Fruit fly (Drosophila melanogaster): ENCODE data around the gene kumpel.

kumpel gene

DNA sequence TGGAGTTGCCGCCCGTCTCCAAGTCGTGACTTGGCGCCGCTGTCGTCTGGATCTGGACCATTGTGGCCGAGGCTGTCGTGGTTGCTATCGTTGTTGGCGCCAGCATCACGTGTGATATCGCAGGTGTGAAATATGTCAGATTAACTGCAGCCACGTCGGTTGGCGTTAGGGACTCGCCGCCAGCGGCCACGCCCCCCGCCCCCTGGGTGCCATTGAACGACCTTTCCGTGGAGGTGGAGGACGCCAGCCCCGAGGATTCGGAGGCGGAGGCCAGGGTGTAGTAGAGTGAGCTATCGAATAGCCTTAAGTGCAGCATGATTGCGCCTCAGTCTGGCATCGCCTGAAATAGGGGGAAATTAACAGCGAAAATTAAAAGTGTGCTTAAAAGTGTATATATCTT, 34.5 kb downstream of the kumpel start:
- TF ChIP-seq CG17612 (GFP tag; IDR thresholded peaks at IDR 0.05) (no peak), CG11456 (GFP tag; IDR thresholded peaks at IDR 0.05) (0 out of 3 replicates have a peak, but pooled peaks have one; percentile 32), ken (GFP tag; IDR thresholded peaks at IDR 0.05) (0 out of 3 replicates have a peak, but pooled peaks have one; percentile 20), pan (optimal IDR thresholded peaks at IDR 0.05) (no peak), pan (GFP tag; optimal IDR thresholded peaks at IDR 0.05 in 1 of 2, IDR thresholded peaks at IDR 0.05 in 1 of 2) (peak in 1 of 2 experiments; percentile 13), dysf (GFP tag; IDR thresholded peaks at IDR 0.05) (0 out of 3 replicates have a peak, but pooled peaks have one; percentile 12), Hr39 (optimal IDR thresholded peaks at IDR 0.05) (peak; percentile 69), CG12744 (GFP tag; optimal IDR thresholded peaks at IDR 0.05) (no peak)

DNA sequence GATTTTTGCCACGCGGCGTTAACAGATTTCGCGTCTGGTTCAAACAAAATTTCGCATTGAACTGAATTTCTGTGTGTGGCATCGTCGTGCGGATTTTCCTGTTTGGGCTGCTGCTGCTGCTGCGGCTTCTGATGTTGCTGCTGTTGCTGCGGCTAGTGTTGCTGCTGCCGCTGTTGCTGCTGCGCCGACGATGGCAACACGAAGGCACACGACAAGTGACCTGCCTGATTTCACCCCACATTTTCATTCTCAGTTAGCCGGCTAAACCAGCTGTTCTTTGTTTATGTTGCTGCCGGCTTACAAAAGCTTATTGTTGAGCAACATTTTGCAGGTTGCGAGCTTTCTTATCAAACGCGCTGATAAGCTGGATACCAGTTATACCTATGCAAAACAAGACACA, 49.3 kb downstream of the kumpel start, which contains the start of gene CCAP-R:
Gene CCAP-R, minus strand, starts transcription at position 179 of the 400 bp plus-strand sequence.
- TF ChIP-seq CG13287 (GFP tag; IDR thresholded peaks at IDR 0.05; ENCODE audit: partially characterized antibody), result peak; percentile 19; the same call in 1 of the 2 replicates
- no peak for TF ChIP-seq Ets97D (GFP tag; optimal IDR thresholded peaks at IDR 0.05)
- TF ChIP-seq crp (GFP tag; optimal IDR thresholded peaks at IDR 0.05), result peak in 1 of 2 experiments; percentile 26
- peak; percentile 99 for TF ChIP-seq CG11504 (tag; optimal IDR thresholded peaks at IDR 0.05)
- TF ChIP-seq CG6791 (GFP tag; IDR thresholded peaks at IDR 0.05; ENCODE audit: partially characterized antibody), result no peak
- TF ChIP-seq Mes4 (GFP tag; optimal IDR thresholded peaks at IDR 0.05), result no peak
- 0 out of 2 replicates have a peak, but pooled peaks have one; percentile 51 for TF ChIP-seq Adf1 (GFP tag; IDR thresholded peaks at IDR 0.05)
- peak; percentile 82 for TF ChIP-seq Deaf1 (tag; optimal IDR thresholded peaks at IDR 0.05)
- no peak for TF ChIP-seq Fer3 (tag; optimal IDR thresholded peaks at IDR 0.05)
- TF ChIP-seq en (GFP tag; optimal IDR thresholded peaks at IDR 0.05), result no peak
- no peak for TF ChIP-seq vnd (GFP tag; IDR thresholded peaks at IDR 0.05; ENCODE audit: partially characterized antibody)
- TF ChIP-seq Oli (tag; optimal IDR thresholded peaks at IDR 0.05), result no peak

DNA sequence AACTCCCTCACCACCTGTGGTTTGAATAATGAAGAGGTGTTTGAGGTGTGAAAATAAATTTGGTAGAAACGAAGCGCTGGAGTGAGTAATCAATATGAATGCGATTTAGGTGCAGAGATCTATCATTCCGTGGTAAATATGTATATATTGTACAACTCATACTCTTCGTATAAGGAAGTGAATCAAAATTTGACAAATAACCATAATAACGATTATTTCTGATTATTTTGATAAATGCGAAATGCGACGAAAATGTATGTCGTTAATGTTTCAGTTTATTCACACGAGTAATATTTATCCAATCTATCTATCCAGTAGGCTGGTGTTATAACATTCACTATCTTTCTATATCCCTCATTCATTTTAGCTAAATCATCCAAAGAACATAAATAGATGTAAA, 52.2 kb downstream of the kumpel start, which contains the start of gene CG14540:
Gene CG14540, plus strand, starts transcription at position 301 of the 400 bp plus-strand sequence.
- no peak for TF ChIP-seq Jarid2 (GFP tag; optimal IDR thresholded peaks at IDR 0.05)
- no peak for TF ChIP-seq CG6791 (GFP tag; IDR thresholded peaks at IDR 0.05; ENCODE audit: partially characterized antibody)
- TF ChIP-seq Abd-B (GFP tag; optimal IDR thresholded peaks at IDR 0.05), result no peak

DNA sequence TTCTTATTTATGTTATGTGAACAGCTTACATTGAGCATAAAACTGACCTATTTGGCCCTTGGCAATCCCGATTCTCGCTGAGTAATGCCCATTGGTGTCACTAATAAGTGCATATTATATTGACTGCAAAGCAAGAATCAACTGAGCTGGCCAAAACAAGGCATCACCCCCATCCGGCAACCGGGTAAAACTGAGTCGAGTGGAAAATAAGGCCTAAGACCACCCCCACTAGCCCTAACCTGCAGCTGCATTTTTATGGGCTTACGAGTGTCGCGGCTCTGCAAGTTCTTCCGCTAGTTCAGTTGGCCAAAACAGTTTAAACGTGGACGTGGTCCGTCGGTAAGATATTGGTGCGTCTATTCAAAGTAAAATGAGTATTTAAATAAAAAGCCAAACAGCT, 54.9 kb downstream of the kumpel start, which contains the start of gene boss:
Gene boss, plus strand, starts transcription at position 301 of the 400 bp plus-strand sequence.
- no peak for TF ChIP-seq CG10366 (GFP tag; IDR thresholded peaks at IDR 0.05)
- peak; percentile 69 for TF ChIP-seq Ets65A (GFP tag)

DNA sequence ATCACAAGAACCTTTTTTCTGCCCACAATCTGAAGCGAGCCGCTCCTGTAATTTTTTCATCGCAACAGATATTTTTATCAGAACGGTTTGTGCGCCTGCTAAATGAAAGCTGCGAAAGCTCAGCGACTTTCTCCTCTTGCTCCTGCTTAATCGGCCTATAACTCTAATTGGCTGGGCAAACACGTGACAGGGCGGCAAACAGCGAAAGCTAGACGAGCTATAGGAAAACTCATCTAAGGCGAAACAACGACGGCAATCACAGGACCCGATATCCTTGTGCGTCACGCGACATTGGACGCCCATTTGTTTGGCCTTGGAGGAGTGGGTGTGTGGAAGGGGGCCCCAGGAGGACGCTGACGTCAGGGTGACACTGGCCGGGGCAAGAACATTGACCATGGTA, 60.1 kb downstream of the kumpel start:
- TF ChIP-seq CG18599 (GFP tag; optimal IDR thresholded peaks at IDR 0.05) (peak; percentile 24), caup (GFP tag; optimal IDR thresholded peaks at IDR 0.05; ENCODE audit: severe bottlenecking) (no peak), CG11723 (GFP tag; optimal IDR thresholded peaks at IDR 0.05) (no peak), Ets65A (GFP tag) (peak; percentile 82), row (GFP tag; IDR thresholded peaks at IDR 0.05) (peak; percentile 35; the same call in 1 of the 3 replicates), Oli (tag; optimal IDR thresholded peaks at IDR 0.05) (no peak), CG9932 (GFP tag; IDR thresholded peaks at IDR 0.05) (0 out of 2 replicates have a peak, but pooled peaks have one; percentile 6), cwo (GFP tag; optimal IDR thresholded peaks at IDR 0.05) (peak; percentile 94), abd-A (tag; optimal IDR thresholded peaks at IDR 0.05) (peak; percentile 91), slbo (GFP tag; IDR thresholded peaks at IDR 0.05) (peak; percentile 49; the same call in 1 of the 2 replicates), Optix (GFP tag; IDR thresholded peaks at IDR 0.05) (no peak), CG2120 (GFP tag; optimal IDR thresholded peaks at IDR 0.05) (peak; percentile 55), CG11504 (tag; optimal IDR thresholded peaks at IDR 0.05) (peak; percentile 29), peb (GFP tag; IDR thresholded peaks at IDR 0.05) (no peak)

All from whole organism, embryonic.